Fruit fly (Drosophila melanogaster): ENCODE measurements around the gene CycK.

Gene CycK

DNA sequence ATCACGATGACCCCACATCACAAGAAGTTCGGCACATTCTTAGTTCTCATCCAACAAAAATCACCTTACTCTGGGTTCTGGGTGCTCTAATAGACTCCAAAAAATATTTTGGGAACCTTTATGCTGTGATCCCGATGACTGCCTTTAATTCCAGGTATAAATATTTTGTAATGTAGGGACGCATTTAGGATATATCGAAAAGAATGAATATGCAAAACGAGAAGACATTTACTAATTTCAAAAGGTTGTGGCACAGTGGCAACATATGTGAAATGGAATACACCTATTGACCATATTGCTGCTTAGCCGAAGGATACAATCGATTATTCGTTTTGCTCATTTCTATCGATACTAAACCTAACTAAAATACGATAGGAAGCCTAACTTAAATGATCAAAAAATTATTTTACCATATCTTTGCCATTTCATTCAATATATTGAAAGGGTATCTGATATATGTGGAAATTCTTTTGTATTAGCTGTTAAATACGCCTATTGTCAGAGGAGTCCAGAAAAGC is 9.0 kb downstream of the CycK start, which contains the start of gene CG3651 (continued):
- TF ChIP-seq CG33557 (GFP tag; optimal IDR thresholded peaks at IDR 0.05) (no peak), Ptx1 (GFP tag; IDR thresholded peaks at IDR 0.05) (no peak), CG10565 (GFP tag; optimal IDR thresholded peaks at IDR 0.05) (no peak), CG4424 (GFP tag; optimal IDR thresholded peaks at IDR 0.05) (no peak), Bgb (GFP tag; IDR thresholded peaks at IDR 0.05; ENCODE audit: partially characterized antibody) (no peak; the same call in 1 of the 2 replicates), Neu2 (GFP tag; optimal IDR thresholded peaks at IDR 0.05; ENCODE audit: borderline replicate concordance) (peak; percentile 17), fd3F (GFP tag; optimal IDR thresholded peaks at IDR 0.05) (no peak), CG17568 (GFP tag; optimal IDR thresholded peaks at IDR 0.05) (no peak), Poxn (GFP tag; IDR thresholded peaks at IDR 0.05) (no peak), knrl (GFP tag; IDR thresholded peaks at IDR 0.05; ENCODE audit: partially characterized antibody) (no peak; the same call in 2 of the 3 replicates), crol (GFP tag; IDR thresholded peaks at IDR 0.05) (no peak), CG10321 (GFP tag; IDR thresholded peaks at IDR 0.05) (no peak), Scr (GFP tag; IDR thresholded peaks at IDR 0.05; ENCODE audit: partially characterized antibody) (peak; percentile 70), pita (GFP tag; optimal IDR thresholded peaks at IDR 0.05) (no peak), Awh (GFP tag; IDR thresholded peaks at IDR 0.05) (no peak), Usf (GFP tag; optimal IDR thresholded peaks at IDR 0.05) (no peak), twi (tag; optimal IDR thresholded peaks at IDR 0.05) (no peak), Abd-B (GFP tag; optimal IDR thresholded peaks at IDR 0.05) (no peak), Mes4 (GFP tag; optimal IDR thresholded peaks at IDR 0.05) (no peak), CG9437 (GFP tag; optimal IDR thresholded peaks at IDR 0.05) (no peak), CG34422 (GFP tag; IDR thresholded peaks at IDR 0.05) (no peak), hbn (GFP tag; IDR thresholded peaks at IDR 0.05; ENCODE audit: partially characterized antibody) (peak; percentile 36), tap (tag; optimal IDR thresholded peaks at IDR 0.05) (no peak), CG12769 (tag; optimal IDR thresholded peaks at IDR 0.05) (no peak), bbx (GFP tag; IDR thresholded peaks at IDR 0.05; ENCODE audit: partially characterized antibody) (peak; percentile 10; the same call in 1 of the 2 replicates), nau (GFP tag; optimal IDR thresholded peaks at IDR 0.05) (no peak), CG10147 (GFP tag; optimal IDR thresholded peaks at IDR 0.05) (no peak), BEAF-32 (GFP tag; optimal IDR thresholded peaks at IDR 0.05) (peak; percentile 63), ara (GFP tag; IDR thresholded peaks at IDR 0.05) (no peak), CG1832 (GFP tag; optimal IDR thresholded peaks at IDR 0.05) (no peak), Ravus (GFP tag; IDR thresholded peaks at IDR 0.05) (no peak), aop (GFP tag; IDR thresholded peaks at IDR 0.05) (no peak), CG6254 (GFP tag; optimal IDR thresholded peaks at IDR 0.05) (no peak), da (GFP tag; optimal IDR thresholded peaks at IDR 0.05) (no peak), repo (GFP tag; optimal IDR thresholded peaks at IDR 0.05) (peak; percentile 6), bsh (GFP tag; optimal IDR thresholded peaks at IDR 0.05) (no peak), ems (GFP tag; optimal IDR thresholded peaks at IDR 0.05) (no peak), sd (tag; optimal IDR thresholded peaks at IDR 0.05) (no peak), vfl (GFP tag; optimal IDR thresholded peaks at IDR 0.05) (no peak), chinmo (GFP tag; IDR thresholded peaks at IDR 0.05; ENCODE audit: partially characterized antibody) (no peak), sob (GFP tag; IDR thresholded peaks at IDR 0.05) (no peak), fd96Cb (tag; optimal IDR thresholded peaks at IDR 0.05) (no peak), Hey (tag; optimal IDR thresholded peaks at IDR 0.05) (no peak), H15 (GFP tag; IDR thresholded peaks at IDR 0.05) (no peak), MESR4 (GFP tag; optimal IDR thresholded peaks at IDR 0.05) (no peak), row (GFP tag; IDR thresholded peaks at IDR 0.05) (peak; percentile 69; the same call in 2 of the 3 replicates), croc (GFP tag; conservative IDR thresholded peaks at IDR 0.05) (no peak), Trl (optimal IDR thresholded peaks at IDR 0.05) (no peak), Trl (GFP tag; optimal IDR thresholded peaks at IDR 0.05) (peak; percentile 42), unpg (GFP tag; optimal IDR thresholded peaks at IDR 0.05) (no peak), h (optimal IDR thresholded peaks at IDR 0.05) (no peak)
